Worm (Caenorhabditis elegans) whole organism, young adult: ENCODE measurements around the gene F23B2.10.

Source experiments
- C06A6.2 ChIP-seq: fragments of 200-800 bp; sonication (Bioruptor generic); conservative IDR thresholded peaks from 2 replicates; pipeline ENCODE4 v1.3.6; 2022; ENCODE audit warnings: missing genetic modification characterization, missing compliant biosample characterization
- C17E4.6 ChIP-seq: fragments of 200-800 bp; sonication (Bioruptor generic); IDR thresholded peaks from 2 replicates; pipeline ENCODE4 v1.3.6; 2022; ENCODE audit warnings: missing genetic modification reagents, missing genetic modification characterization, missing compliant biosample characterization
- F33H1.4 ChIP-seq: fragments of 200-800 bp; sonication (Bioruptor generic); IDR thresholded peaks from 2 replicates; pipeline ENCODE4 v1.3.6; 2022; ENCODE audit warnings: missing genetic modification reagents, missing genetic modification characterization, missing compliant biosample characterization
- F37B4.10 ChIP-seq: fragments of 200-800 bp; sonication (Bioruptor generic); IDR thresholded peaks from 2 replicates; pipeline ENCODE4 v1.3.6; 2022; ENCODE audit warnings: missing genetic modification characterization, missing compliant biosample characterization
- F39B2.1 ChIP-seq: fragments of 200-800 bp; sonication (Bioruptor generic); IDR thresholded peaks from 2 replicates; pipeline ENCODE4 v1.3.6; 2022; ENCODE audit warnings: missing genetic modification reagents, missing genetic modification characterization, missing compliant biosample characterization
- F49E8.2 ChIP-seq: sonication (generic microtip); optimal IDR thresholded peaks from 3 replicates; lab custom pipeline; 2017; ENCODE audit warnings: missing genetic modification characterization, mild to moderate bottlenecking, missing compliant biosample characterization, antibody characterized with exemption, moderate library complexity; ENCODE audit not compliant: insufficient read depth
- K11D2.4 ChIP-seq: fragments of 200-800 bp; sonication (Bioruptor generic); IDR thresholded peaks from 2 replicates; pipeline ENCODE4 v1.3.6; 2022; ENCODE audit warnings: missing genetic modification reagents, missing genetic modification characterization, missing compliant biosample characterization
- Y53F4B.3 ChIP-seq: fragments of 200-800 bp; sonication (Bioruptor generic); IDR thresholded peaks from 2 replicates; pipeline ENCODE4 v1.3.6; 2022; ENCODE audit warnings: missing genetic modification reagents, missing genetic modification characterization, missing compliant biosample characterization
- Y53G8AR.9 ChIP-seq: fragments of 200-800 bp; sonication (Bioruptor generic); conservative IDR thresholded peaks from 2 replicates; pipeline ENCODE4 v1.3.6; 2022; ENCODE audit warnings: missing genetic modification reagents, missing genetic modification characterization, missing compliant biosample characterization
- Y56A3A.18 ChIP-seq: fragments of 200-800 bp; sonication (Bioruptor generic); IDR thresholded peaks from 2 replicates; pipeline ENCODE4 v1.3.6; 2022; ENCODE audit warnings: missing genetic modification reagents, missing genetic modification characterization, missing compliant biosample characterization
- Y67H2A.10 ChIP-seq: fragments of 200-800 bp; sonication (Bioruptor generic); conservative IDR thresholded peaks from 2 replicates; pipeline ENCODE4 v1.3.6; 2022; ENCODE audit warnings: missing genetic modification reagents, missing genetic modification characterization, missing compliant biosample characterization
- Y79H2A.3 ChIP-seq: fragments of 200-800 bp; sonication (Bioruptor generic); conservative IDR thresholded peaks from 2 replicates; pipeline ENCODE4 v1.3.6; 2022; ENCODE audit warnings: missing genetic modification reagents, missing genetic modification characterization, missing compliant biosample characterization
- Y95B8A.8 ChIP-seq: fragments of 200-800 bp; sonication (Bioruptor generic); IDR thresholded peaks from 2 replicates; pipeline ENCODE4 v1.3.6; 2022; ENCODE audit warnings: missing genetic modification reagents, missing genetic modification characterization, missing compliant biosample characterization
- aptf-2 ChIP-seq: fragments of 200-800 bp; sonication (Bioruptor generic); conservative IDR thresholded peaks from 2 replicates; pipeline ENCODE4 v1.3.6; 2022; ENCODE audit warnings: missing genetic modification reagents, missing genetic modification characterization, missing compliant biosample characterization
- aptf-3 ChIP-seq: fragments of 200-800 bp; sonication (Bioruptor generic); IDR thresholded peaks from 2 replicates; pipeline ENCODE4 v1.3.6; 2022; ENCODE audit warnings: missing genetic modification characterization, missing compliant biosample characterization
- atf-7 ChIP-seq: sonication (generic microtip); optimal IDR thresholded peaks from 2 replicates; lab custom pipeline; 2017; ENCODE audit warnings: mild to moderate bottlenecking, missing genetic modification characterization, missing compliant biosample characterization
- attf-3 ChIP-seq: fragments of 200-800 bp; sonication (Bioruptor generic); conservative IDR thresholded peaks from 2 replicates; pipeline ENCODE4 v1.3.6; 2022; ENCODE audit warnings: missing genetic modification reagents, missing genetic modification characterization, missing compliant biosample characterization
- attf-5 ChIP-seq: fragments of 200-800 bp; sonication (Bioruptor generic); optimal IDR thresholded peaks from 2 replicates; lab custom pipeline; 2018; ENCODE audit warnings: mild to moderate bottlenecking, missing genetic modification characterization, missing compliant biosample characterization
- attf-6 ChIP-seq: fragments of 200-800 bp; sonication (Bioruptor generic); IDR thresholded peaks from 2 replicates; pipeline ENCODE4 v1.3.6; 2022; ENCODE audit warnings: missing genetic modification reagents, missing genetic modification characterization, missing compliant biosample characterization
- bed-2 ChIP-seq: fragments of 200-800 bp; sonication (Bioruptor generic); IDR thresholded peaks from 2 replicates; pipeline ENCODE4 v1.3.6; 2022; ENCODE audit warnings: missing genetic modification reagents, missing genetic modification characterization, missing compliant biosample characterization
- ceh-100 ChIP-seq: fragments of 200-800 bp; sonication (Bioruptor generic); IDR thresholded peaks from 2 replicates; pipeline ENCODE4 v1.3.6; 2022; ENCODE audit warnings: missing genetic modification reagents, missing genetic modification characterization, missing compliant biosample characterization
- ceh-91 ChIP-seq: fragments of 200-800 bp; sonication (Bioruptor generic); IDR thresholded peaks from 2 replicates; pipeline ENCODE4 v1.3.6; 2022; ENCODE audit warnings: missing genetic modification reagents, missing genetic modification characterization, missing compliant biosample characterization
- efl-1 ChIP-seq: fragments of 150-350 bp; optimal IDR thresholded peaks from 2 replicates; lab custom pipeline; 2014; ENCODE audit warnings: missing biosample characterization, missing genetic modification reagents, missing genetic modification characterization
- egl-18 ChIP-seq: fragments of 200-800 bp; sonication (Bioruptor generic); IDR thresholded peaks from 2 replicates; pipeline ENCODE4 v1.3.6; 2022; ENCODE audit warnings: missing genetic modification reagents, missing genetic modification characterization, missing compliant biosample characterization
- egl-44 ChIP-seq: fragments of 200-800 bp; sonication (Bioruptor generic); IDR thresholded peaks from 2 replicates; pipeline ENCODE4 v1.3.6; 2022; ENCODE audit warnings: missing genetic modification reagents, missing genetic modification characterization, missing compliant biosample characterization
- egrh-3 ChIP-seq: fragments of 200-800 bp; sonication (Bioruptor generic); IDR thresholded peaks from 2 replicates; pipeline ENCODE4 v1.3.6; 2022; ENCODE audit warnings: missing genetic modification reagents, missing genetic modification characterization, missing compliant biosample characterization
- ekl-4 ChIP-seq: fragments of 200-800 bp; sonication (Bioruptor generic); IDR thresholded peaks from 2 replicates; pipeline ENCODE4 v1.3.6; 2022; ENCODE audit warnings: missing genetic modification reagents, missing genetic modification characterization, missing compliant biosample characterization
- him-1 ChIP-seq: sonication (generic microtip); optimal IDR thresholded peaks from 2 replicates; lab custom pipeline; 2016; ENCODE audit warnings: missing genotype, missing genetic modification reagents, missing genetic modification characterization, missing compliant biosample characterization
- hmg-1.2 ChIP-seq: fragments of 200-800 bp; sonication (Bioruptor generic); IDR thresholded peaks from 2 replicates; pipeline ENCODE4 v1.3.6; 2022; ENCODE audit warnings: missing genetic modification reagents, missing genetic modification characterization, missing compliant biosample characterization
- hmg-20 ChIP-seq: fragments of 200-800 bp; sonication (Bioruptor generic); IDR thresholded peaks from 2 replicates; pipeline ENCODE4 v1.3.6; 2022; ENCODE audit warnings: missing genetic modification reagents, missing genetic modification characterization, missing compliant biosample characterization
- hrde-1 ChIP-seq: sonication (generic microtip); optimal IDR thresholded peaks from 2 replicates; lab custom pipeline; 2016; ENCODE audit warnings: missing genetic modification characterization, mild to moderate bottlenecking, missing compliant biosample characterization, moderate library complexity, missing genotype, missing genetic modification reagents, borderline replicate concordance
- hsf-1 ChIP-seq: fragments of 200-800 bp; sonication (Bioruptor generic); IDR thresholded peaks from 2 replicates; pipeline ENCODE4 v1.3.6; 2022; ENCODE audit warnings: missing genetic modification reagents, missing genetic modification characterization, missing compliant biosample characterization
- lin-26 ChIP-seq: fragments of 200-800 bp; sonication (Bioruptor generic); IDR thresholded peaks from 2 replicates; pipeline ENCODE4 v1.3.6; 2022; ENCODE audit warnings: missing genetic modification reagents, missing genetic modification characterization, missing compliant biosample characterization
- lin-35 ChIP-seq, 3 experiments: fragments of 150-350 bp in 2 of 3; sonication (generic microtip) in 1 of 3; optimal IDR thresholded peaks; 2 replicates each; lab custom pipeline; 2014 to 2018; ENCODE audit warnings: missing biosample characterization in 3 of 3, missing genetic modification characterization in 3 of 3, missing genetic modification reagents in 3 of 3
- lin-54 ChIP-seq: fragments of 200-800 bp; sonication (Bioruptor generic); optimal IDR thresholded peaks from 2 replicates; lab custom pipeline; 2018; ENCODE audit warnings: mild to moderate bottlenecking, missing genetic modification characterization, missing compliant biosample characterization
- madf-6 ChIP-seq: fragments of 200-800 bp; sonication (Bioruptor generic); IDR thresholded peaks from 2 replicates; pipeline ENCODE4 v1.3.6; 2022; ENCODE audit warnings: missing genetic modification reagents, missing genetic modification characterization, missing compliant biosample characterization
- madf-8 ChIP-seq: fragments of 200-800 bp; sonication (Bioruptor generic); conservative IDR thresholded peaks from 2 replicates; pipeline ENCODE4 v1.3.6; 2022; ENCODE audit warnings: missing genetic modification reagents, missing genetic modification characterization, missing compliant biosample characterization
- nfyb-1 ChIP-seq: fragments of 200-800 bp; sonication (Bioruptor generic); IDR thresholded peaks from 2 replicates; pipeline ENCODE4 v1.3.6; 2022; ENCODE audit warnings: missing genetic modification reagents, missing genetic modification characterization, missing compliant biosample characterization
- nhr-120 ChIP-seq: fragments of 200-800 bp; sonication (Bioruptor generic); IDR thresholded peaks from 2 replicates; pipeline ENCODE4 v1.3.6; 2022; ENCODE audit warnings: missing genetic modification characterization, missing compliant biosample characterization
- pbrm-1 ChIP-seq: fragments of 200-800 bp; sonication (Bioruptor generic); IDR thresholded peaks from 2 replicates; pipeline ENCODE4 v1.3.6; 2022; ENCODE audit warnings: missing genetic modification reagents, missing genetic modification characterization, missing compliant biosample characterization
- rcor-1 ChIP-seq: fragments of 200-800 bp; sonication (Bioruptor generic); IDR thresholded peaks from 2 replicates; pipeline ENCODE4 v1.3.6; 2022; ENCODE audit warnings: missing genetic modification reagents, missing genetic modification characterization, missing compliant biosample characterization
- repo-1 ChIP-seq: sonication (generic microtip); optimal IDR thresholded peaks from 2 replicates; lab custom pipeline; 2017; ENCODE audit warnings: mild to moderate bottlenecking, missing genetic modification characterization, missing compliant biosample characterization
- tbp1 ChIP-seq: fragments of 200-800 bp; sonication (Bioruptor generic); optimal IDR thresholded peaks from 2 replicates; lab custom pipeline; 2018; ENCODE audit warnings: mild to moderate bottlenecking, missing genetic modification characterization, missing compliant biosample characterization
- unc-130 ChIP-seq: sonication (generic microtip); optimal IDR thresholded peaks from 2 replicates; lab custom pipeline; 2016; ENCODE audit warnings: missing genetic modification reagents, missing genetic modification characterization, missing compliant biosample characterization
- xnd-1 ChIP-seq: sonication (generic microtip); optimal IDR thresholded peaks from 2 replicates; lab custom pipeline; 2016; ENCODE audit warnings: missing genotype, missing genetic modification reagents, missing genetic modification characterization, missing compliant biosample characterization
- ztf-25 ChIP-seq: fragments of 200-800 bp; sonication (Bioruptor generic); IDR thresholded peaks from 2 replicates; pipeline ENCODE4 v1.3.6; 2022; ENCODE audit warnings: missing genetic modification reagents, missing genetic modification characterization, missing compliant biosample characterization
- ztf-28 ChIP-seq: fragments of 200-800 bp; sonication (Bioruptor generic); IDR thresholded peaks from 2 replicates; pipeline ENCODE4 v1.3.6; 2022; ENCODE audit warnings: missing genetic modification reagents, missing genetic modification characterization, missing compliant biosample characterization
- ztf-6 ChIP-seq: fragments of 200-800 bp; sonication (Bioruptor generic); IDR thresholded peaks from 2 replicates; pipeline ENCODE4 v1.3.6; 2022; ENCODE audit warnings: missing genetic modification reagents, missing genetic modification characterization, missing compliant biosample characterization

The F23B2.10 gene

ce11 chrIV:9196023-9196636 lies 42.0 kb upstream of the F23B2.10 start:
- TF ChIP-seq attf-6 (GFP tag; lab: Robert Waterston, UW) (peak; percentile 96), lin-35 (GFP tag; optimal IDR thresholded peaks at IDR 0.05; lab: Kevin White, UChicago) (peak in 2 of 3 experiments; percentile 14), aptf-3 (peak; percentile 89), hsf-1 (peak; percentile 96), C06A6.2 (GFP tag; lab: Robert Waterston, UW) (peak; percentile 92), Y56A3A.18 (GFP tag; lab: Robert Waterston, UW) (peak; percentile 97), nfyb-1 (peak; percentile 99), Y53G8AR.9 (GFP tag; lab: Robert Waterston, UW) (peak; percentile 99), ceh-100 (GFP tag; lab: Robert Waterston, UW) (peak; percentile 93), ekl-4 (GFP tag; lab: Robert Waterston, UW) (peak; percentile 99), egl-18 (GFP tag; lab: Robert Waterston, UW) (peak; percentile 96), Y95B8A.8 (peak; percentile 100), lin-26 (GFP tag; lab: Robert Waterston, UW) (peak; percentile 98), madf-8 (GFP tag; lab: Robert Waterston, UW) (peak; percentile 98), hmg-1.2 (GFP tag; lab: Robert Waterston, UW) (peak; percentile 100), ztf-6 (GFP tag; lab: Robert Waterston, UW) (peak; percentile 93), ztf-28 (GFP tag; lab: Robert Waterston, UW) (peak; percentile 99), him-1 (tag; lab: Kevin White, UChicago) (peak; percentile 61), K11D2.4 (peak; percentile 95), Y67H2A.10 (peak; percentile 95), ztf-25 (GFP tag; lab: Robert Waterston, UW) (peak; percentile 99), Y53F4B.3 (peak; percentile 95), ceh-91 (peak; percentile 100), rcor-1 (peak; percentile 99), unc-130 (GFP tag; lab: Kevin White, UChicago) (peak; percentile 56), aptf-2 (GFP tag; lab: Robert Waterston, UW) (peak; percentile 96), F39B2.1 (peak; percentile 96), C17E4.6 (peak; percentile 100), bed-2 (GFP tag; lab: Robert Waterston, UW) (peak; percentile 99), efl-1 (GFP tag; lab: Kevin White, UChicago) (peak; percentile 39), F37B4.10 (peak; percentile 99), atf-7 (tag; lab: Kevin White, UChicago) (peak; percentile 17), repo-1 (tag; lab: Kevin White, UChicago) (peak; percentile 27), pbrm-1 (peak; percentile 99), madf-6 (GFP tag; lab: Robert Waterston, UW) (peak; percentile 100), xnd-1 (peak; percentile 86), hrde-1 (peak; percentile 24), F49E8.2 (tag; lab: Kevin White, UChicago) (peak; percentile 28), F33H1.4 (GFP tag; lab: Robert Waterston, UW) (peak; percentile 97), attf-3 (peak; percentile 95), attf-5 (GFP tag; lab: Kevin White, UChicago) (peak; percentile 13), lin-54 (peak; percentile 78), tbp1 (GFP tag; lab: Kevin White, UChicago) (peak; percentile 62), nhr-120 (GFP tag; lab: Robert Waterston, UW) (peak; percentile 96), egrh-3 (GFP tag; lab: Robert Waterston, UW) (peak; percentile 82), Y79H2A.3 (GFP tag; lab: Robert Waterston, UW) (peak; percentile 99), hmg-20 (GFP tag; lab: Robert Waterston, UW) (peak; percentile 95), egl-44 (GFP tag; lab: Robert Waterston, UW) (peak; percentile 97)
